Fruit fly (Drosophila melanogaster) whole organism, embryonic: ENCODE results near the gene Acyp2.

Experiments
- BEAF-32 ChIP-seq: fragments of 200-800 bp; sonication (Bioruptor generic); optimal IDR thresholded peaks from 3 replicates; lab custom pipeline; 2017; ENCODE audit warnings: missing biosample characterization, missing genetic modification characterization, mild to moderate bottlenecking, moderate library complexity, missing genetic modification reagents
- Bteb2 ChIP-seq: fragments of 200-800 bp; sonication (Bioruptor generic); optimal IDR thresholded peaks from 2 replicates; lab custom pipeline; 2016; ENCODE audit warnings: missing biosample characterization, missing genetic modification characterization
- CG1024 ChIP-seq: fragments of 200-800 bp; sonication (Bioruptor generic); IDR thresholded peaks from 2 replicates; pipeline ENCODE4 v1.3.6; 2022; ENCODE audit warnings: missing biosample characterization, missing genetic modification characterization
- CG10366 ChIP-seq: fragments of 200-800 bp; sonication (Bioruptor generic); IDR thresholded peaks from 2 replicates; pipeline ENCODE4 v1.3.6; 2022; ENCODE audit warnings: missing biosample characterization, missing genetic modification characterization
- CG10654 ChIP-seq: fragments of 200-800 bp; sonication (Bioruptor generic); optimal IDR thresholded peaks from 2 replicates; lab custom pipeline; 2016; ENCODE audit warnings: missing biosample characterization, missing genetic modification characterization
- CG12071 ChIP-seq: fragments of 200-800 bp; sonication (Bioruptor generic); optimal IDR thresholded peaks from 3 replicates; lab custom pipeline; 2018; ENCODE audit warnings: missing biosample characterization, mild to moderate bottlenecking, missing genetic modification characterization
- CG12104 ChIP-seq: fragments of 200-800 bp; sonication (Bioruptor generic); optimal IDR thresholded peaks from 3 replicates; lab custom pipeline; 2016; ENCODE audit warnings: missing biosample characterization, missing genetic modification characterization
- CG13624 ChIP-seq: fragments of 200-800 bp; sonication (Bioruptor generic); optimal IDR thresholded peaks from 2 replicates; lab custom pipeline; 2016; ENCODE audit warnings: missing biosample characterization, missing genetic modification characterization
- CG14860 ChIP-seq: fragments of 200-800 bp; sonication (Bioruptor generic); IDR thresholded peaks from 3 replicates; pipeline ENCODE4 v1.3.6; 2022; ENCODE audit warnings: missing biosample characterization, missing genetic modification characterization; ENCODE audit not compliant: partially characterized antibody
- CG1529 ChIP-seq: fragments of 200-800 bp; sonication (Bioruptor generic); optimal IDR thresholded peaks from 3 replicates; lab custom pipeline; 2018; ENCODE audit warnings: missing biosample characterization, missing genetic modification characterization
- CG16813 ChIP-seq: fragments of 200-800 bp; sonication (Bioruptor generic); IDR thresholded peaks from 3 replicates; pipeline ENCODE4 v1.3.6; 2022; ENCODE audit warnings: missing biosample characterization, missing genetic modification characterization; ENCODE audit not compliant: partially characterized antibody
- CG16863 ChIP-seq: fragments of 200-800 bp; sonication (Bioruptor generic); optimal IDR thresholded peaks from 3 replicates; lab custom pipeline; 2016; ENCODE audit warnings: missing biosample characterization, missing genetic modification characterization
- CG2116 ChIP-seq: fragments of 200-800 bp; sonication (Bioruptor generic); optimal IDR thresholded peaks from 3 replicates; lab custom pipeline; 2018; ENCODE audit warnings: missing biosample characterization, mild to moderate bottlenecking, missing genetic modification characterization
- CG2875 ChIP-seq: fragments of 200-800 bp; sonication (Bioruptor generic); optimal IDR thresholded peaks from 2 replicates; lab custom pipeline; 2017; ENCODE audit warnings: missing biosample characterization, mild to moderate bottlenecking, missing genetic modification characterization, missing genetic modification reagents
- CG2889 ChIP-seq: fragments of 200-800 bp; sonication (Bioruptor generic); IDR thresholded peaks from 3 replicates; pipeline ENCODE4 v1.3.6; 2022; ENCODE audit warnings: missing biosample characterization, missing genetic modification characterization
- CG33213 ChIP-seq: fragments of 200-800 bp; sonication (Bioruptor generic); optimal IDR thresholded peaks from 3 replicates; lab custom pipeline; 2016; ENCODE audit warnings: missing biosample characterization, missing genetic modification characterization
- CG3847 ChIP-seq: fragments of 200-800 bp; sonication (Bioruptor generic); IDR thresholded peaks from 2 replicates; pipeline ENCODE4 v1.3.6; 2022; ENCODE audit warnings: missing biosample characterization, missing genetic modification characterization
- CG42726 ChIP-seq: fragments of 200-800 bp; sonication (Bioruptor generic); IDR thresholded peaks from 2 replicates; pipeline ENCODE4 v1.3.6; 2022; ENCODE audit warnings: missing biosample characterization, missing genetic modification characterization; ENCODE audit not compliant: partially characterized antibody
- CG43689 ChIP-seq: fragments of 200-800 bp; sonication (Bioruptor generic); IDR thresholded peaks from 2 replicates; pipeline ENCODE4 v1.3.6; 2022; ENCODE audit warnings: missing biosample characterization, missing genetic modification characterization
- CG8089 ChIP-seq: fragments of 200-800 bp; sonication (Bioruptor generic); optimal IDR thresholded peaks from 3 replicates; lab custom pipeline; 2016; ENCODE audit warnings: missing biosample characterization, missing genetic modification characterization
- CG9797 ChIP-seq: fragments of 200-800 bp; sonication (Bioruptor generic); optimal IDR thresholded peaks from 3 replicates; lab custom pipeline; 2018; ENCODE audit warnings: missing biosample characterization, mild to moderate bottlenecking, missing genetic modification characterization
- CG9876 ChIP-seq: fragments of 200-800 bp; sonication (Bioruptor generic); optimal IDR thresholded peaks from 2 replicates; lab custom pipeline; 2016; ENCODE audit warnings: missing biosample characterization, missing genetic modification characterization
- CHES-1-like ChIP-seq: fragments of 200-800 bp; sonication (Bioruptor generic); optimal IDR thresholded peaks from 2 replicates; lab custom pipeline; 2016; ENCODE audit warnings: missing biosample characterization, missing genetic modification characterization
- CrebB ChIP-seq: fragments of 200-800 bp; sonication (Bioruptor generic); optimal IDR thresholded peaks from 3 replicates; lab custom pipeline; 2018; ENCODE audit warnings: missing biosample characterization, mild to moderate bottlenecking, missing genetic modification characterization
- D ChIP-seq, 2 experiments: fragments of 200-800 bp in 1 of 2; fragments of >200 bp in 1 of 2; sonication (Bioruptor generic) in 1 of 2; optimal IDR thresholded peaks; 2 replicates in 1 of 2; 3 replicates in 1 of 2; lab custom pipeline; 2017; ENCODE audit warnings: mild to moderate bottlenecking in 1 of 2, missing biosample characterization in 1 of 2, missing genetic modification characterization in 1 of 2, missing genetic modification reagents in 1 of 2
- Deaf1 ChIP-seq: fragments of 200-800 bp; optimal IDR thresholded peaks from 3 replicates; lab custom pipeline; 2019; ENCODE audit warnings: missing biosample characterization, mild to moderate bottlenecking, missing genetic modification characterization, moderate library complexity
- Elba2 ChIP-seq: fragments of 200-800 bp; sonication (Bioruptor generic); optimal IDR thresholded peaks from 3 replicates; lab custom pipeline; 2016; ENCODE audit warnings: missing biosample characterization, missing genetic modification characterization
- Hand ChIP-seq: fragments of 200-800 bp; sonication (Bioruptor generic); optimal IDR thresholded peaks from 2 replicates; lab custom pipeline; 2017; ENCODE audit warnings: mild to moderate bottlenecking, missing biosample characterization, missing genetic modification reagents, missing genetic modification characterization
- Hr39 ChIP-seq: fragments of >200 bp; optimal IDR thresholded peaks from 2 replicates; lab custom pipeline; 2017
- Kr ChIP-seq: fragments of 200-800 bp; sonication (Bioruptor generic); optimal IDR thresholded peaks from 2 replicates; lab custom pipeline; 2017; ENCODE audit warnings: missing biosample characterization, mild to moderate bottlenecking, missing genetic modification characterization
- Lpt ChIP-seq: fragments of >200 bp; optimal IDR thresholded peaks from 2 replicates; lab custom pipeline; 2018; ENCODE audit warnings: missing biosample characterization, missing genetic modification characterization
- Max ChIP-seq: fragments of 200-800 bp; sonication (Bioruptor generic); optimal IDR thresholded peaks from 2 replicates; lab custom pipeline; 2016; ENCODE audit warnings: missing biosample characterization, mild to moderate bottlenecking, missing genetic modification characterization
- Med ChIP-seq: fragments of 200-800 bp; sonication (Bioruptor generic); peaks from one replicate; lab custom pipeline; 2016; ENCODE audit warnings: missing biosample characterization, missing genetic modification characterization, mild to moderate bottlenecking, inconsistent platforms, moderate library complexity
- Meics ChIP-seq: fragments of 200-800 bp; sonication (Bioruptor generic); optimal IDR thresholded peaks from 2 replicates; lab custom pipeline; 2017; ENCODE audit warnings: missing biosample characterization, mild to moderate bottlenecking, missing genetic modification characterization
- Sox100B ChIP-seq: fragments of 200-800 bp; sonication (Bioruptor generic); optimal IDR thresholded peaks from 3 replicates; lab custom pipeline; 2018; ENCODE audit warnings: missing biosample characterization, mild to moderate bottlenecking, missing genetic modification characterization
- Usf ChIP-seq: fragments of 200-800 bp; sonication (Bioruptor generic); optimal IDR thresholded peaks from 2 replicates; lab custom pipeline; 2017; ENCODE audit warnings: missing genotype, missing biosample characterization, missing genetic modification characterization
- az2 ChIP-seq: fragments of 200-800 bp; sonication (Bioruptor generic); optimal IDR thresholded peaks from 3 replicates; lab custom pipeline; 2016; ENCODE audit warnings: missing biosample characterization, missing genetic modification characterization
- caup ChIP-seq: fragments of 200-800 bp; sonication (Bioruptor generic); optimal IDR thresholded peaks from 3 replicates; lab custom pipeline; 2017; ENCODE audit warnings: missing biosample characterization, mild to moderate bottlenecking, missing genetic modification characterization, moderate library complexity; ENCODE audit not compliant: severe bottlenecking
- chinmo ChIP-seq: fragments of 200-800 bp; sonication (Bioruptor generic); IDR thresholded peaks from 4 replicates; pipeline ENCODE4 v1.3.6; 2022; ENCODE audit warnings: missing biosample characterization, missing genetic modification characterization; ENCODE audit not compliant: partially characterized antibody
- chn ChIP-seq: fragments of 200-800 bp; sonication (Bioruptor generic); optimal IDR thresholded peaks from 2 replicates; lab custom pipeline; 2016; ENCODE audit warnings: missing biosample characterization, missing genetic modification characterization
- corto ChIP-seq: fragments of 200-800 bp; sonication (Bioruptor generic); optimal IDR thresholded peaks from 2 replicates; lab custom pipeline; 2016; ENCODE audit warnings: missing biosample characterization, mild to moderate bottlenecking, missing genetic modification characterization, moderate library complexity
- crol ChIP-seq: fragments of 200-800 bp; sonication (Bioruptor generic); IDR thresholded peaks from 2 replicates; pipeline ENCODE4 v1.3.6; 2022; ENCODE audit warnings: missing biosample characterization, missing genetic modification characterization
- dan ChIP-seq: fragments of 200-800 bp; sonication (Bioruptor generic); IDR thresholded peaks from 2 replicates; pipeline ENCODE4 v1.3.6; 2022; ENCODE audit warnings: missing biosample characterization, missing genetic modification characterization
- fd3F ChIP-seq: fragments of 200-800 bp; sonication (Bioruptor generic); optimal IDR thresholded peaks from 2 replicates; lab custom pipeline; 2018; ENCODE audit warnings: missing biosample characterization, mild to moderate bottlenecking, missing genetic modification characterization, moderate library complexity
- kay ChIP-seq: fragments of 200-800 bp; sonication (Bioruptor generic); optimal IDR thresholded peaks from 2 replicates; lab custom pipeline; 2016; ENCODE audit warnings: missing biosample characterization, missing genetic modification characterization
- kni ChIP-seq: fragments of 200-800 bp; sonication (Bioruptor generic); optimal IDR thresholded peaks from 3 replicates; lab custom pipeline; 2017; ENCODE audit warnings: mild to moderate bottlenecking, missing biosample characterization, missing genetic modification reagents, missing genetic modification characterization
- knrl ChIP-seq: fragments of 200-800 bp; sonication (Bioruptor generic); IDR thresholded peaks from 3 replicates; pipeline ENCODE4 v1.3.6; 2022; ENCODE audit warnings: missing biosample characterization, missing genetic modification characterization; ENCODE audit not compliant: partially characterized antibody
- p53 ChIP-seq: fragments of 200-800 bp; sonication (Bioruptor generic); optimal IDR thresholded peaks from 2 replicates; lab custom pipeline; 2016; ENCODE audit warnings: missing biosample characterization, missing genetic modification characterization
- sens ChIP-seq: fragments of 200-800 bp; sonication (Bioruptor generic); peaks from one replicate; lab custom pipeline; 2016; ENCODE audit warnings: missing biosample characterization, missing genetic modification characterization
- stc ChIP-seq: fragments of 200-800 bp; sonication (Bioruptor generic); IDR thresholded peaks from 2 replicates; pipeline ENCODE4 v1.3.6; 2022; ENCODE audit warnings: missing biosample characterization, missing genetic modification characterization
- toy ChIP-seq: fragments of 200-800 bp; sonication (Bioruptor generic); IDR thresholded peaks from 2 replicates; pipeline ENCODE4 v1.3.6; 2022; ENCODE audit warnings: missing biosample characterization, missing genetic modification characterization

Acyp2 gene

dm6 chr3R:15832525-15832924 is 40.0 kb downstream of the Acyp2 start, which contains the start of gene rec (continued):
- no peak for TF ChIP-seq crol (GFP tag; lab: Robert Waterston, UW)
- no peak for TF ChIP-seq CG10366 (GFP tag; lab: Robert Waterston, UW)
- no peak for TF ChIP-seq Sox100B
- TF ChIP-seq kay (GFP tag; lab: Kevin White, UChicago) = no peak
- no peak for TF ChIP-seq CG12071
- no peak for TF ChIP-seq caup (GFP tag; lab: Kevin White, UChicago)
- TF ChIP-seq stc = no peak
- TF ChIP-seq corto (GFP tag; lab: Kevin White, UChicago) = no peak
- no peak for TF ChIP-seq CG16863 (GFP tag; lab: Kevin White, UChicago)
- TF ChIP-seq CG2889 (GFP tag; lab: Robert Waterston, UW) = no peak
- TF ChIP-seq Elba2 = no peak
- TF ChIP-seq CG14860 (GFP tag; lab: Robert Waterston, UW) = peak; percentile 41; the same call in 1 of the 3 replicates
- no peak for TF ChIP-seq CG13624 (GFP tag; lab: Kevin White, UChicago)
- no peak for TF ChIP-seq CG9797
- TF ChIP-seq Meics (GFP tag; lab: Kevin White, UChicago) = no peak
- no peak for TF ChIP-seq CG12104 (GFP tag; lab: Kevin White, UChicago)
- TF ChIP-seq CHES-1-like (GFP tag; lab: Kevin White, UChicago) = no peak
- TF ChIP-seq Bteb2 (GFP tag; lab: Kevin White, UChicago) = no peak
- TF ChIP-seq Med = peak; percentile 66
- TF ChIP-seq D (optimal IDR thresholded peaks at IDR 0.05; lab: Kevin White, UChicago) = no peak
- TF ChIP-seq D (GFP tag; optimal IDR thresholded peaks at IDR 0.05; lab: Kevin White, UChicago) = no peak
- TF ChIP-seq CG9876 (GFP tag; lab: Kevin White, UChicago) = no peak
- no peak for TF ChIP-seq CG8089
- no peak for TF ChIP-seq Kr
- TF ChIP-seq chn (GFP tag; lab: Kevin White, UChicago) = no peak
- no peak for TF ChIP-seq CG1529
- TF ChIP-seq CG10654 (GFP tag; lab: Kevin White, UChicago) = no peak
- peak; percentile 35; the same call in 2 of the 3 replicates for TF ChIP-seq CG16813
- peak; percentile 60 for TF ChIP-seq BEAF-32
- no peak for TF ChIP-seq dan (GFP tag; lab: Robert Waterston, UW)
- no peak for TF ChIP-seq Max (GFP tag; lab: Kevin White, UChicago)
- TF ChIP-seq CG33213 = no peak
- no peak for TF ChIP-seq p53 (GFP tag; lab: Kevin White, UChicago)
- no peak for TF ChIP-seq az2 (GFP tag; lab: Kevin White, UChicago)
- 0 out of 4 replicates have a peak, but pooled peaks have one; percentile 42 for TF ChIP-seq chinmo (GFP tag; lab: Robert Waterston, UW)
- no peak for TF ChIP-seq Hr39 (lab: Kevin White, UChicago)
- TF ChIP-seq CG42726 (GFP tag; lab: Robert Waterston, UW) = no peak
- TF ChIP-seq fd3F (GFP tag; lab: Kevin White, UChicago) = no peak
- TF ChIP-seq CG2875 = no peak
- TF ChIP-seq CG2116 (GFP tag; lab: Kevin White, UChicago) = peak; percentile 26
- TF ChIP-seq Hand = no peak
- TF ChIP-seq kni (GFP tag; lab: Kevin White, UChicago) = no peak
- TF ChIP-seq CG3847 (GFP tag; lab: Robert Waterston, UW) = no peak
- TF ChIP-seq toy = no peak
- no peak for TF ChIP-seq CG43689
- no peak for TF ChIP-seq CG1024 (GFP tag; lab: Robert Waterston, UW)
- no peak for TF ChIP-seq Deaf1 (tag; lab: Kevin White, UChicago)
- no peak for TF ChIP-seq CrebB
- no peak for TF ChIP-seq Usf (GFP tag; lab: Kevin White, UChicago)
- no peak for TF ChIP-seq Lpt (GFP tag; lab: Kevin White, UChicago)
- peak; percentile 17 for TF ChIP-seq sens (GFP tag; lab: Kevin White, UChicago)
- TF ChIP-seq knrl (GFP tag; lab: Robert Waterston, UW) = peak; percentile 66; the same call in 2 of the 3 replicates
